Worm (Caenorhabditis elegans): ENCODE data around the gene icap-1.

Gene icap-1

ce11 chrIV:13788652-13789051 lies 1.9 kb upstream of the icap-1 start, which contains the start of the genes sas-6 and Y45F10D.7:
TSS of gene sas-6 (minus strand) at chrIV:13788731.
TSS of gene Y45F10D.7 (plus strand) at chrIV:13788907.
- TF ChIP-seq npax-4 (tag; optimal IDR thresholded peaks at IDR 0.05) (peak; percentile 32), ceh-31 (tag; optimal IDR thresholded peaks at IDR 0.05) (peak; percentile 40), lin-11 (tag; optimal IDR thresholded peaks at IDR 0.05) (no peak), C08G9.2 (tag; optimal IDR thresholded peaks at IDR 0.05) (peak; percentile 15), tbx-2 (tag; optimal IDR thresholded peaks at IDR 0.05) (peak; percentile 28), ceh-45 (GFP tag; IDR thresholded peaks at IDR 0.05) (no peak), ref-2 (tag; optimal IDR thresholded peaks at IDR 0.05) (peak; percentile 73), dve-1 (tag; optimal IDR thresholded peaks at IDR 0.05) (peak; percentile 23), nfya-1 (tag; optimal IDR thresholded peaks at IDR 0.05) (peak; percentile 80), madf-2 (tag; optimal IDR thresholded peaks at IDR 0.05) (no peak), elt-2 (tag; optimal IDR thresholded peaks at IDR 0.05) (peak; percentile 55), ama-1 (optimal IDR thresholded peaks at IDR 0.05) (no peak), lim-6 (tag; optimal IDR thresholded peaks at IDR 0.05) (no peak), mec-3 (tag; optimal IDR thresholded peaks at IDR 0.05; ENCODE audit: borderline replicate concordance) (no peak), Y22D7AL.16 (tag; optimal IDR thresholded peaks at IDR 0.05) (no peak), unc-86 (tag; optimal IDR thresholded peaks at IDR 0.05) (peak; percentile 32), ceh-18 (tag; optimal IDR thresholded peaks at IDR 0.05) (peak; percentile 13), ceh-34 (tag; optimal IDR thresholded peaks at IDR 0.05) (peak; percentile 37), unc-42 (tag; optimal IDR thresholded peaks at IDR 0.05) (peak; percentile 61), nhr-232 (tag; optimal IDR thresholded peaks at IDR 0.05) (no peak), pqm-1 (tag; optimal IDR thresholded peaks at IDR 0.05) (no peak)

ce11 chrIV:13785545-13785944 lies 1.2 kb downstream of the icap-1 start, which contains the start of gene lact-9:
TSS of gene lact-9 (minus strand) at chrIV:13785645.
- TF ChIP-seq ets-4 (tag; optimal IDR thresholded peaks at IDR 0.05): no peak

ce11 chrIV:13784774-13785173 lies 2.0 kb downstream of the icap-1 start:
- no peak for TF ChIP-seq ceh-6 (GFP tag; optimal IDR thresholded peaks at IDR 0.05)
- TF ChIP-seq ets-4 (tag; optimal IDR thresholded peaks at IDR 0.05): no peak
- no peak for TF ChIP-seq lim-6 (tag; optimal IDR thresholded peaks at IDR 0.05)
- no peak for TF ChIP-seq ref-2 (tag; optimal IDR thresholded peaks at IDR 0.05)
- TF ChIP-seq ceh-22 (tag; optimal IDR thresholded peaks at IDR 0.05): no peak
- TF ChIP-seq tbx-2 (tag; optimal IDR thresholded peaks at IDR 0.05): no peak
- TF ChIP-seq tbx-7 (tag; optimal IDR thresholded peaks at IDR 0.05): no peak
- no peak for TF ChIP-seq ceh-24 (tag; optimal IDR thresholded peaks at IDR 0.05)
- TF ChIP-seq dmd-4 (tag; optimal IDR thresholded peaks at IDR 0.05; ENCODE audit: borderline replicate concordance): no peak
- no peak for TF ChIP-seq pat-9 (tag; optimal IDR thresholded peaks at IDR 0.05)
- TF ChIP-seq lin-11 (tag; optimal IDR thresholded peaks at IDR 0.05): no peak
- no peak for TF ChIP-seq ceh-18 (tag; optimal IDR thresholded peaks at IDR 0.05)
- TF ChIP-seq hlh-15 (tag; optimal IDR thresholded peaks at IDR 0.05): no peak
- no peak for TF ChIP-seq hlh-13 (GFP tag; optimal IDR thresholded peaks at IDR 0.05)

- peak; percentile 52 for TF ChIP-seq ceh-31 (tag; optimal IDR thresholded peaks at IDR 0.05)
- TF ChIP-seq elt-4 (tag; optimal IDR thresholded peaks at IDR 0.05): no peak
- no peak for TF ChIP-seq ama-1 (optimal IDR thresholded peaks at IDR 0.05)
- TF ChIP-seq pha-4 (tag; optimal IDR thresholded peaks at IDR 0.05): no peak
- TF ChIP-seq unc-42 (tag; optimal IDR thresholded peaks at IDR 0.05): no peak
- TF ChIP-seq syd-9 (tag; optimal IDR thresholded peaks at IDR 0.05): no peak
- TF ChIP-seq tbx-7 (tag; optimal IDR thresholded peaks at IDR 0.05): peak; percentile 11
- no peak for TF ChIP-seq sdc-2 (tag; optimal IDR thresholded peaks at IDR 0.05)
- TF ChIP-seq lim-6 (tag; optimal IDR thresholded peaks at IDR 0.05): no peak
- no peak for TF ChIP-seq unc-55 (GFP tag; optimal IDR thresholded peaks at IDR 0.05)
- no peak for TF ChIP-seq sox-2 (GFP tag; IDR thresholded peaks at IDR 0.05)
- TF ChIP-seq pag-3 (tag; optimal IDR thresholded peaks at IDR 0.05; ENCODE audit: borderline replicate concordance): no peak
- no peak for TF ChIP-seq K02D7.2 (tag; optimal IDR thresholded peaks at IDR 0.05)
- TF ChIP-seq madf-2 (tag; optimal IDR thresholded peaks at IDR 0.05): no peak
- no peak for TF ChIP-seq ceh-22 (tag; optimal IDR thresholded peaks at IDR 0.05)
- no peak for TF ChIP-seq C38D4.7 (GFP tag; optimal IDR thresholded peaks at IDR 0.05)
- no peak for TF ChIP-seq ceh-48 (tag; optimal IDR thresholded peaks at IDR 0.05)
- no peak for TF ChIP-seq ceh-9 (tag; optimal IDR thresholded peaks at IDR 0.05)
- TF ChIP-seq pax-1 (tag; optimal IDR thresholded peaks at IDR 0.05): no peak
- TF ChIP-seq eyg-1 (tag; optimal IDR thresholded peaks at IDR 0.05): no peak
- TF ChIP-seq nhr-11 (tag; optimal IDR thresholded peaks at IDR 0.05): no peak
- peak; percentile 5 for TF ChIP-seq ceh-2 (tag; optimal IDR thresholded peaks at IDR 0.05)
- no peak for TF ChIP-seq fax-1 (tag; optimal IDR thresholded peaks at IDR 0.05)
- peak; percentile 53 for TF ChIP-seq C08G9.2 (tag; optimal IDR thresholded peaks at IDR 0.05)
Observed at ce11 chrIV:13783237-13784012, 3.3 kb downstream of the icap-1 start, which contains the start of gene iscu-1. TSS of gene iscu-1 (plus strand) at chrIV:13783962.

Measured in whole organism, late embryonic.